Fruit fly (Drosophila melanogaster): ENCODE data around the gene CG14223.
A peak's percentile ranks its signal among the peaks of the same experiment; 100 is the strongest.

CG14223 gene

DNA sequence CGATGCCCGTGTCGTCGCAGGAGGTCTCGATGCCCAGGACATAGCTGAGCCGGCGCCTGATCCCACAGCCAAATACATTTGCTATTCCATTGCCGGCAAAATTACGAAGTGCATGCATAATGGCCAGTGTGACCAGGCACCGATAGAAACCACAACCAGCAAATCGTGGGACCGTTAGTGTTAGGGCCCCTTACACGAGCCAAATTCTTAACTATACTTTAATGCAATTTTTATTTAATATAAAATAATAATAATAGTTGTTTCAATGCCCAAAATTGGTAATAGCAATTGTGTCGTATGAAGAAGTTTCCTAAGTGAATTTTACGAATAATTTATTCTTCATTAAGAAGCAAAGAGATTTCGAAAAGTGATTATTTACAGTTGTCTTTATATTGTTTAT, 37.8 kb upstream of the CG14223 start, which contains the start of gene Tcs4 (continued):
- TF ChIP-seq gcm2 (GFP tag; optimal IDR thresholded peaks at IDR 0.05) (no peak), bab2 (GFP tag; optimal IDR thresholded peaks at IDR 0.05) (no peak), stwl (tag; optimal IDR thresholded peaks at IDR 0.05) (peak; percentile 100), ab (GFP tag; optimal IDR thresholded peaks at IDR 0.05) (no peak), chn (GFP tag; optimal IDR thresholded peaks at IDR 0.05) (no peak), Spps (tag; optimal IDR thresholded peaks at IDR 0.05) (no peak), CG17612 (GFP tag; IDR thresholded peaks at IDR 0.05) (no peak), CG8089 (GFP tag; optimal IDR thresholded peaks at IDR 0.05) (no peak), CG17912 (GFP tag; optimal IDR thresholded peaks at IDR 0.05) (no peak), mam (GFP tag; optimal IDR thresholded peaks at IDR 0.05) (no peak), CrebB (tag; optimal IDR thresholded peaks at IDR 0.05) (no peak), Hmr (GFP tag; optimal IDR thresholded peaks at IDR 0.05) (no peak), abd-A (tag; optimal IDR thresholded peaks at IDR 0.05) (no peak), Opbp (GFP tag; IDR thresholded peaks at IDR 0.05; ENCODE audit: partially characterized antibody) (peak; percentile 58; the same call in 2 of the 3 replicates), wor (GFP tag; IDR thresholded peaks at IDR 0.05) (no peak), CG4282 (GFP tag; optimal IDR thresholded peaks at IDR 0.05) (no peak), Scr (GFP tag; IDR thresholded peaks at IDR 0.05; ENCODE audit: partially characterized antibody) (peak; percentile 59), shn (GFP tag; optimal IDR thresholded peaks at IDR 0.05) (no peak), CG6683 (GFP tag; optimal IDR thresholded peaks at IDR 0.05) (no peak), Asciz (GFP tag; optimal IDR thresholded peaks at IDR 0.05) (no peak), insv (GFP tag; optimal IDR thresholded peaks at IDR 0.05) (no peak), CG12219 (GFP tag; optimal IDR thresholded peaks at IDR 0.05) (no peak), gce (GFP tag; IDR thresholded peaks at IDR 0.05) (no peak), nom (GFP tag; optimal IDR thresholded peaks at IDR 0.05) (no peak), CG3065 (GFP tag; optimal IDR thresholded peaks at IDR 0.05) (no peak), Gug (GFP tag; IDR thresholded peaks at IDR 0.05) (no peak), Bteb2 (GFP tag; optimal IDR thresholded peaks at IDR 0.05) (no peak), oc (tag; optimal IDR thresholded peaks at IDR 0.05) (no peak), Fer1 (GFP tag; optimal IDR thresholded peaks at IDR 0.05) (peak; percentile 5), ftz-f1 (GFP tag; optimal IDR thresholded peaks at IDR 0.05) (no peak), CG10209 (GFP tag; optimal IDR thresholded peaks at IDR 0.05) (peak; percentile 13), CG1529 (GFP tag; optimal IDR thresholded peaks at IDR 0.05) (no peak), ac (GFP tag; optimal IDR thresholded peaks at IDR 0.05) (no peak), CG3726 (GFP tag; IDR thresholded peaks at IDR 0.05) (no peak), CG9876 (GFP tag; optimal IDR thresholded peaks at IDR 0.05) (no peak), CG30431 (GFP tag; optimal IDR thresholded peaks at IDR 0.05) (no peak), CG33557 (GFP tag; optimal IDR thresholded peaks at IDR 0.05) (no peak), D (optimal IDR thresholded peaks at IDR 0.05) (no peak), D (GFP tag; optimal IDR thresholded peaks at IDR 0.05) (no peak), CG14441 (GFP tag; IDR thresholded peaks at IDR 0.05) (no peak), CG3407 (GFP tag; optimal IDR thresholded peaks at IDR 0.05) (no peak), lab (GFP tag; optimal IDR thresholded peaks at IDR 0.05) (no peak), CG3281 (GFP tag; optimal IDR thresholded peaks at IDR 0.05) (no peak), ems (GFP tag; optimal IDR thresholded peaks at IDR 0.05) (no peak), CG15514 (GFP tag; optimal IDR thresholded peaks at IDR 0.05) (peak; percentile 16), CG2202 (tag; optimal IDR thresholded peaks at IDR 0.05) (no peak), CG34422 (GFP tag; IDR thresholded peaks at IDR 0.05) (peak; percentile 34; the same call in 1 of the 3 replicates), crp (GFP tag; optimal IDR thresholded peaks at IDR 0.05) (no peak), CG4404 (GFP tag; IDR thresholded peaks at IDR 0.05) (no peak), lilli (GFP tag; optimal IDR thresholded peaks at IDR 0.05) (no peak), al (GFP tag; IDR thresholded peaks at IDR 0.05) (no peak), B-H2 (GFP tag; optimal IDR thresholded peaks at IDR 0.05) (no peak)

All from whole organism, embryonic.